Fruit fly (Drosophila melanogaster) whole organism: ENCODE results near the gene Cpr65Az.

ENCODE experiments used
- CG8478 ChIP-seq: fragments of >200 bp; optimal IDR thresholded peaks from 2 replicates; lab custom pipeline; 2018; ENCODE audit warnings: inconsistent platforms
- Dll ChIP-seq: fragments of >200 bp; optimal IDR thresholded peaks from 2 replicates; lab custom pipeline; 2017
- EcR ChIP-seq, 2 experiments: fragments of >200 bp; optimal IDR thresholded peaks; 2 replicates each; lab custom pipeline; 2017; ENCODE audit warnings: missing biosample characterization in 2 of 2, missing genetic modification characterization in 2 of 2, missing genetic modification reagents in 2 of 2
- pan ChIP-seq: fragments of >200 bp; optimal IDR thresholded peaks from 2 replicates; lab custom pipeline; 2017
- psq ChIP-seq: fragments of >200 bp; optimal IDR thresholded peaks from 2 replicates; lab custom pipeline; 2017
- usp ChIP-seq: fragments of >200 bp; optimal IDR thresholded peaks from 2 replicates; lab custom pipeline; 2017; ENCODE audit warnings: missing biosample characterization, missing genetic modification characterization, mixed read lengths

Cpr65Az gene

DNA sequence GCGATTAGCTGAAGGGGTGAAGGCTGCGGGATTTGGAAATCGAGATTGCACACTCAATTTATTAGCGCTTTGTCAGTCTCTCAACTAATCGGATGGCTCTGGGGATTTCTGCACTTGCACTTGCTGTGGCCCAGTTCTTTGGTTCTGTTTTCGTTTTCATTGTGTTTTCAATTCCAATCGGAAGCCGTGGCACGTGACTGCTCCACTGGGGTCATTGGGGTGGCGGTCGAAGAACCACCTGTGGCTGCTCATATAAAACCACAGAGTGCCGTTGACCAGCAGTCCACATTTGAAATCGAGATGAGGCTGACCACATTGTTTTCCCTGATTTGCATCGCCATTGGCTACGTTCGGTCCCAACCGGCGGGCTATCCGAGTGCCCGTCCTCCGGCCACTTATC lies at the start of gene Cpr65Az:
Cpr65Az (plus strand) TSS at position 301 of the 400 bp plus-strand sequence.
- TF ChIP-seq EcR (GFP tag; optimal IDR thresholded peaks at IDR 0.05; lab: Kevin White, UChicago) (no peak), Dll (lab: Kevin White, UChicago) (no peak), CG8478 (lab: Kevin White, UChicago) (no peak), usp (GFP tag; lab: Kevin White, UChicago) (no peak), pan (lab: Kevin White, UChicago) (no peak), psq (lab: Kevin White, UChicago) (no peak)

DNA sequence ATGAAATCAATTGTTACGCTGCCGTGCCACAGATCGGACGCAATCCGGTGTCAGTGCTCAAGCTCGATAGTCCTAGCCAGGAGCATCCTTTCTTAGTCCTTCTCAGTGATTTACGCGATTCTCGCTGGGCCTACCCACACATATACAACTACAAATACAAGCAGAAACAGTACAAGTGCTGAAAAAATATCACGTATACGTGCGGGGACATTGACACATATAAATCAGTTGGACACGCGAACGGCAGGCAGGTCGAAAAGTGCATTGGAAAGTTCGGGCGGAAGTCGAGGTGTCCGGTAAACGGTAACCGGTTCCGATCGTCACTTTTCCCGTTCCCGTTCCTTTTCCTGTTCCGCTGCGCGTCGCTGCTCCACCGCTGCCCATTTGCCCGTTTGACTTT lies 49.2 kb upstream of the Cpr65Az start:
- no peak for TF ChIP-seq Dll (lab: Kevin White, UChicago)
- no peak for TF ChIP-seq CG8478 (lab: Kevin White, UChicago)
- TF ChIP-seq psq (lab: Kevin White, UChicago) = no peak
- TF ChIP-seq pan (lab: Kevin White, UChicago) = no peak
- TF ChIP-seq EcR (GFP tag; optimal IDR thresholded peaks at IDR 0.05; lab: Kevin White, UChicago) = no peak
- no peak for TF ChIP-seq usp (GFP tag; lab: Kevin White, UChicago)

DNA sequence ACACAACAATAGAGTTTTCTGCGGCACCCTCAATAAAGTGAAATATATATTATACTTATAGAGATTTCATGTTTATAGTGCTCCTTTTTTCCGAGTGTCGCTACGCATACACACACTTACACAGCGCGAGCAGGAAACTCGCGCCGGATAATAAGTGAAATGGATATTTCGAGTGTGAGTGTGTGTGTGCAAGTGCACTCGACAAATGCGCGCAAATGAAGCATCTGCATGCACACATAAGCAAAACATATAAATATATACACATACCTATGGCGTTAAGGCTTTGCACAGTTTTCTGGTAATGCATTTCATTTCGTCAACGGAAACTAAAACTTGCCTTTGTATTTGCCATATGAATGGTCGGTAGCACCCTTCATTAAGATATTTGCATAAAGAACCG lies 45.1 kb upstream of the Cpr65Az start:
- TF ChIP-seq psq (lab: Kevin White, UChicago) (no peak), EcR (GFP tag; optimal IDR thresholded peaks at IDR 0.05; lab: Kevin White, UChicago) (no peak), usp (GFP tag; lab: Kevin White, UChicago) (no peak), pan (lab: Kevin White, UChicago) (no peak), CG8478 (lab: Kevin White, UChicago) (no peak), Dll (lab: Kevin White, UChicago) (no peak)

DNA sequence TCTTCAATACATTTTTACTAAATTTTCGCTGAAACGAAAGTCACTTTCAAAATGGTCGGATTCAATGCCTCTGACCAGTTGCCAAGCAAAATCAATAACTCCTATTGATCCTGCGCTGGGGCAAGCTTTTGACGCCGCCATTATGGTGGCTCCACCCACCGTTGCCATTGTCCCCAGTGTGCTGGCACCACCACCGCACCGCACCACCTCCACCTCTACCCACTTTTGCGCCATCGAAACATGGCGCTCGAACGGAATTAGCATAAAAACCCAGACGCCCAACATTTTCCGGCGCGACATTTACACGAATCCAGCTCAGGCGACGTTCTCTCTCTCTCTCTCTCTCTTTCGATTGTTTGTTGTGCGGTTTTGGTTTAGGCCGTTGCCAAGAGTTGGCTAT lies 43.7 kb upstream of the Cpr65Az start:
- no peak for TF ChIP-seq Dll (lab: Kevin White, UChicago)
- no peak for TF ChIP-seq usp (GFP tag; lab: Kevin White, UChicago)
- TF ChIP-seq pan (lab: Kevin White, UChicago) = no peak
- TF ChIP-seq EcR (GFP tag; optimal IDR thresholded peaks at IDR 0.05; lab: Kevin White, UChicago) = no peak
- TF ChIP-seq CG8478 (lab: Kevin White, UChicago) = no peak
- TF ChIP-seq psq (lab: Kevin White, UChicago) = no peak

DNA sequence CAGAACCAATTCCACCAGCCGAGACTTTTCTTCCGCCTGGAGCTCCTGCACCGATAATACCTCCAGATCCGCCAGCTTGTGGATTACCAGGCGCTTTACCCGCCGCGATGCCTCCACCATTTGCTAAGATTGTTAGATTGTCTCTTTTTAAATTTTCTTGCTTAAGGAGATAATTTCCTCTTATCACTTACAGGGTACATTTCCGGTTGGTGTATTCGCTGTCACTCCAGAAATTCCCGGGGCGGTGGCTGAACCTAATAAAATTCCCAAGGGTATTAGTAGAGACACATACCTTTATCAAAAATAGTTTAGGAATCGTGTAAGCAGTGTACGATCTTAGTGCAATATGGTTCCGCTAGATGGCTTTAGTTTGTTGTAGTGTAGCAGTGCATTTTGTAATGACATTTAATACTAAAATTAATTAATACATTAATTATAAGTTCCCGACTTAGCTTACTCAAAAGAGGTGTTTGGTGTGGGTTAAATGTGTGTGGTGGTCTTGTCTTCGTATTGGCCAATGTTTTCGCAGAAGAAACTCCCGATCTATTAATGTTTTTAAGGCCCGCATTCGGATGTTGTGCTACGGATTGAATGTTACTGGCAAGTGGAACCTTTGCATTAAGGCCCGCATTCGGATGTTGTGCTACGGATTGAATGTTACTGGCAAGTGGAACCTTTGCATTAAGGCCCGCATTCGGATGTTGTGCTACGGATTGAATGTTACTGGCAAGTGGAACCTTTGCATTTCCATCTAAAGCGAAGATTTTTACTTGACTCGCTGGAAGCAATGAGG lies 35.8 kb upstream of the Cpr65Az start:
- TF ChIP-seq psq (lab: Kevin White, UChicago) = no peak
- no peak for TF ChIP-seq EcR (GFP tag; optimal IDR thresholded peaks at IDR 0.05; lab: Kevin White, UChicago)
- no peak for TF ChIP-seq pan (lab: Kevin White, UChicago)
- no peak for TF ChIP-seq CG8478 (lab: Kevin White, UChicago)
- TF ChIP-seq Dll (lab: Kevin White, UChicago) = no peak
- no peak for TF ChIP-seq usp (GFP tag; lab: Kevin White, UChicago)

DNA sequence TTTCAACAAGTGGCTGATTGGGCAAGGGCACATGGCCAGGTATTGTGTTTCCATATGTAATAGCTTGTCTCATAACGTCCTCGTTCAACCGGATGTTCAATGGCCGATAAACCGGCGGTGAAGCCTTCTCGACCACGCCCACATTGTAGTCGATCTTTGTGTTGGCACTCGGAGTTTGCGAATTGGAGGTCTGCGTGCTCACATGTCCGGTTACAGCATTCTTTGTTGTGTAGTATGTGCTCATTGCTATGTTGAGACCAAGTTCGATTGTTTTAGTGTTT lies 35.3 kb upstream of the Cpr65Az start:
- TF ChIP-seq Dll (lab: Kevin White, UChicago) (no peak), EcR (GFP tag; optimal IDR thresholded peaks at IDR 0.05; lab: Kevin White, UChicago) (no peak), pan (lab: Kevin White, UChicago) (no peak), usp (GFP tag; lab: Kevin White, UChicago) (no peak), psq (lab: Kevin White, UChicago) (no peak), CG8478 (lab: Kevin White, UChicago) (no peak)

DNA sequence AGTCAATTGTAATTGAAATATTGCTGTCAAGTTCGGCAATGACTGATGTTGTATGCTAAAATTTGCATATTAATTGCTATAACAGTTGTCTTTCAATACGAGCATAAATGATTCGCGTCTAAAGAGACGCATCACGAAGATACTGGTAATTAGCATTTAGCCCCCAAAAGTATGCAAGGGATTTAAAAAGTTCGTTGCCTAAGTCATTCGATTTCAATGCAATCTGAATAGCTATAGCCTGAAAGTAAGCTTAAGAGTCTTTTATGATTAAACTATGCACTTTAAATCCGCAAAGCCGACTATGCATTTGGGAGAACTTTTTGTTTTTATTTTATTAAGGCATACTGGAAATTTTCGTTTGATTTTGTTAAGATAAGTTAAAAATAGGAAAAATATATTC lies 31.0 kb upstream of the Cpr65Az start:
- TF ChIP-seq usp (GFP tag; lab: Kevin White, UChicago) = no peak
- TF ChIP-seq psq (lab: Kevin White, UChicago) = no peak
- TF ChIP-seq pan (lab: Kevin White, UChicago) = no peak
- no peak for TF ChIP-seq CG8478 (lab: Kevin White, UChicago)
- TF ChIP-seq Dll (lab: Kevin White, UChicago) = no peak
- no peak for TF ChIP-seq EcR (GFP tag; optimal IDR thresholded peaks at IDR 0.05; lab: Kevin White, UChicago)

DNA sequence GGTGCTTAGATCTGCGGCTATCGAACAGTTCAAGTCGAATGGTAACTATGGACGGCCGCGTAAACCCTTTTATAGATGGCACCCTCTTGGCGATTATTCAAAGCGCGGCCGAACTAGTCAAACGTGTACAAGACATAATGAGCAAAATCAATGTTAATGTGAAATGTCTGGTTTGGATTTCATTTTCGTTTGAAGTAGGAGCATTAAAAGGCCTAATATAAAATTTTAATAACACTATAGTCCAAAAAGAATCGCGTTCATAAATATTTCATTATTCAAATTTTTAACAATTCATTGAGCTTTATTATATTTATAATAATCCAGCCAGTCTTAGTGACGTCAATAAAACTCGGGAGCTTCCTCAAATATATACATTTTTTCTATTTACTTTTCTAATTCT lies 29.7 kb upstream of the Cpr65Az start, which contains the start of gene Lcp65Ag3:
Lcp65Ag3 (minus strand) TSS at position 46 of the 400 bp plus-strand sequence.
- TF ChIP-seq Dll (lab: Kevin White, UChicago) = no peak
- TF ChIP-seq CG8478 (lab: Kevin White, UChicago) = no peak
- no peak for TF ChIP-seq pan (lab: Kevin White, UChicago)

DNA sequence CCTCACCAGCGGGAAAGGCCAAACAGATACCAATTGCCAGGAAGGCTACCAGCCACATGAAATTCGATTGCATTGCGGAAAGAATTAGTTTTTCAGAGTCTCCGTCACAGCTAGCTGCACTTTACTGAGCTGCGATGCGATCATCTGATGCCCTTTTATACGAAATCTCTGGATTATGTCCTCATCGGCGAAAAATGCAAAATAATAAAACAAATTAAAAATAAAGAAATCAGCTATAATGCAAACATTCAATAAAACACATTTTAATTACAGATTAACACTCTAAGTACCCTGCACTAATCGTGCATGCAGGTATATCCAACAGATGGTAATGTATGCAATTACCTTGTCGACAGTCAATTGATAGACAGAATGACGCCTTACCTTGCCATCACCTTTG lies 28.6 kb upstream of the Cpr65Az start, which contains the start of gene Cpr65Au:
Cpr65Au (minus strand) TSS at position 101 of the 400 bp plus-strand sequence.
- no peak for TF ChIP-seq Dll (lab: Kevin White, UChicago)
- no peak for TF ChIP-seq psq (lab: Kevin White, UChicago)
- no peak for TF ChIP-seq CG8478 (lab: Kevin White, UChicago)
- no peak for TF ChIP-seq EcR (GFP tag; optimal IDR thresholded peaks at IDR 0.05; lab: Kevin White, UChicago)
- no peak for TF ChIP-seq pan (lab: Kevin White, UChicago)
- no peak for TF ChIP-seq usp (GFP tag; lab: Kevin White, UChicago)

DNA sequence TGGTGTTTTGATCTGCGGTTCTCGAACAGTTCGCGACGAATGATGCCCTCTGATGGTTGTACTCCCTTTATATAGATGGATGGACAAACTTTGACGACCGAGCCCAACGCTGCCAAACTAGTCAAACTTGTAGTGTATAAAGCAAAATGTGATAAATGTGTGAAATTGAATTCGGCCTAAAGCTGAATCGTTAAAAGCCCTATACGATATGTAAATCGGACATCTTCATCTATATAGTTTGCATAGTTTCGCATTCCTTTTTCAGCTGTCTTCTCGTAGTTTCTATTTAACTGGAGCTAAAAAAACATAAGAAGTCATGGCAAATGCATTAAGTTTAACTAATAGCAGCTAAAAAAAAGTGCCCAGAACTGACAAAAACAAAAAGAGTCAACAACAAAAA lies 27.1 kb upstream of the Cpr65Az start, which contains the start of gene Lcp65Ag2:
Lcp65Ag2 (minus strand) TSS at position 48 of the 400 bp plus-strand sequence.
- TF ChIP-seq CG8478 (lab: Kevin White, UChicago) = no peak
- TF ChIP-seq usp (GFP tag; lab: Kevin White, UChicago) = no peak
- TF ChIP-seq psq (lab: Kevin White, UChicago) = no peak

DNA sequence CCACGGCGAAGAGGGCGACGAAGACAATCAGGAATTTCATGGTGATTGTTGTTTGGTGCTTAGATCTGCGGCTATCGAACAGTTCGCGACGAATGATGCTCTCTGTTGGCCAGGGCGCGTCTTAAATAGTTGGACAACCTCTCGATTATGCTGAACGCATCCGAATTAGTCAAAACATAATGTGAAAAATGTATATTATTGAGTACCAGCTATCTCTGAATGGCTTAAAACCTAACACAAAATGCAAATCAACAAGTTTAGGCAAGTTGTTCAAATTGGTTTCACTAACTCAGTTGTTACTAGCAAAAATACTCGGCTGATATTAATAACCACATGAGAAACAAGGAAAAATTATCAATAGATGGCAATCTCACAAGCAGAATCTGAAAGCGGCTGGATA lies 25.4 kb upstream of the Cpr65Az start, which contains the start of gene Lcp65Ag1:
Lcp65Ag1 (minus strand) TSS at position 101 of the 400 bp plus-strand sequence.
- TF ChIP-seq CG8478 (lab: Kevin White, UChicago) = no peak
- no peak for TF ChIP-seq usp (GFP tag; lab: Kevin White, UChicago)
- TF ChIP-seq psq (lab: Kevin White, UChicago) = no peak
- no peak for TF ChIP-seq EcR (GFP tag; optimal IDR thresholded peaks at IDR 0.05; lab: Kevin White, UChicago)
- TF ChIP-seq Dll (lab: Kevin White, UChicago) = no peak
- TF ChIP-seq pan (lab: Kevin White, UChicago) = no peak
